Worm (Caenorhabditis elegans) whole organism, L2 larva: ENCODE measurements around the gene F20C5.7.
"Not testable (repeated sequence)": the region's sequence is repeated elsewhere in the genome, so short reads cannot be mapped to it uniquely, and the experiment has no call there.

Source experiments
- R02D3.7 ChIP-seq: fragments of 150-350 bp; optimal IDR thresholded peaks from 2 replicates; lab custom pipeline; 2014; ENCODE audit warnings: missing biosample characterization, missing genetic modification characterization
- peb-1 ChIP-seq: fragments of 150-350 bp; optimal IDR thresholded peaks from 2 replicates; lab custom pipeline; 2014; ENCODE audit warnings: missing biosample characterization, missing genetic modification characterization
- ztf-11 ChIP-seq: sonication (generic microtip); optimal IDR thresholded peaks from 2 replicates; lab custom pipeline; 2017; ENCODE audit warnings: missing biosample characterization, missing genetic modification characterization

DNA sequence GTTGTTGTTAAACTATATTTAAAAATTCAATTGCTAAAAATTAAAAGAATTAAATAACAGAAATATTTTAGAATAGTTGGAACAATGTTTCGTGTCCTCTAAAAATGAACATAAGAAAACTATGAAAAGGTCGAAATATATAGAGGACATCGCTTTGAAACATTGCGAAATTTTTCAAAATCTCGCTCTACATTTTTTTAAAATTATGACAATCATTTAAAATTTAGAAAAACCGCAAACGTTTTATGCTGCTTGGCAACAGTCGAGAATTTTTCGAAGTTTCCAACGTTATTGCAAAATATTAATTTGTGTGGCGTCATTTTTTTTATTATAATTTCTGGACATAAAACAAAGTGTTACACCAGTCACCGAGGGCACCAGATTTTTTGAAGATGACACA, 30.5 kb downstream of the F20C5.7 start, which contains the start of the genes parg-2 and ipla-5:
- not testable (repeated sequence) for TF ChIP-seq ztf-11; peb-1 (tag; lab: Kevin White, UChicago); R02D3.7
